Worm (Caenorhabditis elegans): ENCODE results near the gene abce-1.

DNA sequence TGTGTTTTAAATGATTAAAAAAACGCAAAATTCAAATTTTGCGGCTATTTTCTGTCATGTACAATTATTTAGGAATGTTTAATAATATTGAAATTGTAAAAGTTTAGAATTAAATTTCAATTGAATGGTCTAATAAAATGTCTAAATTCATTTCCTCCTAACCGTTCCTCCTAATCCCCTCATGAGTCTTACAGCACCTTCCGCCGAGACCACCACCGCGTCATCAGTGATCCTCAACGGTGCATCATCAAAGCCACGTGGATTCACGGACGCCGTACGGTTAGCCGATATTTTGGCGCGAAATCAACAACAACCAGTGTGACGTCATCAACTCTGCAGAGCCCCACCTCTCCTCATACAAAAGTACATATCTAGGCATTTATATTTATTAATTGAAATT is 35.2 kb upstream of the abce-1 start:
- TF ChIP-seq tab-1 (GFP tag; IDR thresholded peaks at IDR 0.05) (no peak), flt-1 (GFP tag; IDR thresholded peaks at IDR 0.05) (no peak)

Data from whole organism, midembryonic.